Worm (Caenorhabditis elegans): ENCODE data around the gene hpx-2.

DNA sequence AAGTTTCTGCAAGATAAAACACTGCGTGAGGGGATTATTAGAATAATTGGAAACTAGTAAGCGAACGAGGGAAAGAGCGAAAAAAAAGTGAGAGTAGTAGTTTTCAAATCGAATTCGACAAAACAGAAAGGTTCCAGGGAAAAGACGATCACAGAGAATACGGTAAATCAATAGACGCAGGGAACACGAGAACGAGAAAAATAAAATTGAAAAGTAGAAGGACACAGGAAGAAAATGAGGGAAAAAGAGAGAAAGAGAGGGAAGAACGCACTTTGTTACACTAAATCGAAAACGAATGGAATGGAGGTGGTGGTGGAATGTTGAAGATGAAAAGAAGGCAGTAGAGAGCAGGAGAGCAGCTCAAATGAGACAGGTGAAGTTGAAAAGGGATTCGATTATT is 43.0 kb upstream of the hpx-2 start, which contains the start of gene swan-1:
- no peak for TF ChIP-seq W03F9.2 (tag; optimal IDR thresholded peaks at IDR 0.05)
- no peak for TF ChIP-seq him-1 (tag; optimal IDR thresholded peaks at IDR 0.05)
- TF ChIP-seq dao-5 (tag; optimal IDR thresholded peaks at IDR 0.05) = no peak
